In the genomic region with DNA sequence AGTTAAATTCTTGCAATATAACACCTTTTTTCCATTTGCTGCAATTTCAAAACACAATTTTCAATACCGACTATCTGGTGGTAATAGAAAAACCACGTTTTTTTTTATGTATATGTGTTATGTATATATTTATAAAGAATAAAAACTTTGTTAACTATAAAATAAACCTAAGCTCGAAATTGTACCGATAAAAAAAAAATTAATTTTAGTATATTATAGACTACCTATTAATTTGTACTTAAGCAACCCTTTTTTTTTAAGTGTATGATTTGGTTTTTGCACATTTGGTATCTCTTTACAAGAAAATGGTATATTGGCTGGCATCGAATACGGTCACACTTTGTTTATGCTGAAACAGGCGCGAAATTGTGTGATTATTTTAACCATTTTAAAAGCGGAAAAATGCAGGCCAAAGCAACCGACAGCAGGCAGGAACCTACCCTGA, we compare ENCODE assay signal across 1 fruit fly cellular context.
TF ChIP-seq lines count a peak whose summit lies in the region.

A gene (plus strand): TSS at position 334 of the 445 bp plus-strand sequence.

TF ChIP-seq in whole organism, embryonic, 481 proteins besides CTCF, POLR2A, EP300 and RAD21 (continued from another document):
- no peak for TF ChIP-seq vfl (GFP tag; optimal IDR thresholded peaks at IDR 0.05; lab: Kevin White, UChicago)
- TF ChIP-seq dan (GFP tag; IDR thresholded peaks at IDR 0.05; lab: Robert Waterston, UW): no peak
- no peak for TF ChIP-seq CG1832 (GFP tag; optimal IDR thresholded peaks at IDR 0.05; lab: Kevin White, UChicago)
- peak; percentile 8 for TF ChIP-seq Sry-δ (GFP tag; optimal IDR thresholded peaks at IDR 0.05; lab: Kevin White, UChicago)
- TF ChIP-seq Ravus (GFP tag; IDR thresholded peaks at IDR 0.05; lab: Robert Waterston, UW): peak; percentile 18
- TF ChIP-seq Dll (GFP tag; IDR thresholded peaks at IDR 0.05; lab: Robert Waterston, UW; ENCODE audit: partially characterized antibody): no peak
- TF ChIP-seq cas (GFP tag; IDR thresholded peaks at IDR 0.05; lab: Robert Waterston, UW): peak; percentile 77; the same call in 1 of the 2 replicates
- no peak for TF ChIP-seq pho (GFP tag; optimal IDR thresholded peaks at IDR 0.05; lab: Kevin White, UChicago)
- TF ChIP-seq CG32772 (GFP tag; IDR thresholded peaks at IDR 0.05; lab: Robert Waterston, UW): peak; percentile 74
- TF ChIP-seq CG12744 (GFP tag; optimal IDR thresholded peaks at IDR 0.05; lab: Kevin White, UChicago): no peak
- peak; percentile 73; the same call in 2 of the 3 replicates for TF ChIP-seq B-H1 (GFP tag; IDR thresholded peaks at IDR 0.05; lab: Robert Waterston, UW)
- no peak for TF ChIP-seq CG2129 (GFP tag; IDR thresholded peaks at IDR 0.05; lab: Robert Waterston, UW; ENCODE audit: partially characterized antibody)
- TF ChIP-seq Hr39 (optimal IDR thresholded peaks at IDR 0.05; lab: Kevin White, UChicago): no peak
- no peak for TF ChIP-seq ftz-f1 (GFP tag; optimal IDR thresholded peaks at IDR 0.05; lab: Kevin White, UChicago)
- TF ChIP-seq CG6854 (GFP tag; optimal IDR thresholded peaks at IDR 0.05; lab: Kevin White, UChicago): peak; percentile 60
- no peak for TF ChIP-seq usp (GFP tag; optimal IDR thresholded peaks at IDR 0.05; lab: Kevin White, UChicago)
- no peak for TF ChIP-seq CG11560 (tag; IDR thresholded peaks at IDR 0.05; lab: Robert Waterston, UW)
- TF ChIP-seq CG7928 (GFP tag; optimal IDR thresholded peaks at IDR 0.05; lab: Kevin White, UChicago): no peak
- peak; percentile 85 for TF ChIP-seq CG17359 (tag; optimal IDR thresholded peaks at IDR 0.05; lab: Kevin White, UChicago)
- TF ChIP-seq NfI (GFP tag; optimal IDR thresholded peaks at IDR 0.05; lab: Kevin White, UChicago): peak; percentile 44
- 0 out of 2 replicates have a peak, but pooled peaks have one; percentile 16 for TF ChIP-seq toy (GFP tag; IDR thresholded peaks at IDR 0.05; lab: Robert Waterston, UW)
- no peak for TF ChIP-seq Mad (GFP tag; optimal IDR thresholded peaks at IDR 0.05; lab: Kevin White, UChicago)
- peak; percentile 93 for TF ChIP-seq CG12391 (tag; optimal IDR thresholded peaks at IDR 0.05; lab: Kevin White, UChicago)
- TF ChIP-seq CG12219 (GFP tag; optimal IDR thresholded peaks at IDR 0.05; lab: Kevin White, UChicago): peak; percentile 23
- TF ChIP-seq CG3065 (GFP tag; optimal IDR thresholded peaks at IDR 0.05; lab: Kevin White, UChicago): peak; percentile 11
- peak; percentile 70 for TF ChIP-seq CG12155 (GFP tag; optimal IDR thresholded peaks at IDR 0.05; lab: Kevin White, UChicago)
- no peak for TF ChIP-seq CG4282 (GFP tag; optimal IDR thresholded peaks at IDR 0.05; lab: Kevin White, UChicago)
- peak; percentile 58 for TF ChIP-seq CG15011 (GFP tag; optimal IDR thresholded peaks at IDR 0.05; lab: Kevin White, UChicago)
- peak; percentile 57 for TF ChIP-seq CG3407 (GFP tag; optimal IDR thresholded peaks at IDR 0.05; lab: Kevin White, UChicago)
- TF ChIP-seq CG9817 (tag; optimal IDR thresholded peaks at IDR 0.05; lab: Kevin White, UChicago): peak; percentile 51
- TF ChIP-seq Dp (GFP tag; optimal IDR thresholded peaks at IDR 0.05; lab: Kevin White, UChicago): peak; percentile 79
- TF ChIP-seq Dek (tag; optimal IDR thresholded peaks at IDR 0.05; lab: Kevin White, UChicago): peak; percentile 91
- TF ChIP-seq CG32767 (GFP tag; IDR thresholded peaks at IDR 0.05; lab: Robert Waterston, UW): peak; percentile 70; the same call in 1 of the 2 replicates
- TF ChIP-seq salm (tag; optimal IDR thresholded peaks at IDR 0.05; lab: Kevin White, UChicago): peak; percentile 68
- TF ChIP-seq CG4328 (GFP tag; optimal IDR thresholded peaks at IDR 0.05; lab: Kevin White, UChicago): peak; percentile 31
- no peak for TF ChIP-seq CkIIα-i1 (GFP tag; IDR thresholded peaks at IDR 0.05; lab: Robert Waterston, UW)
- TF ChIP-seq Max (GFP tag; optimal IDR thresholded peaks at IDR 0.05; lab: Kevin White, UChicago): peak; percentile 20
- TF ChIP-seq Sry-β (GFP tag; optimal IDR thresholded peaks at IDR 0.05; lab: Kevin White, UChicago): peak; percentile 31
- no peak for TF ChIP-seq CG16813 (GFP tag; IDR thresholded peaks at IDR 0.05; lab: Robert Waterston, UW; ENCODE audit: partially characterized antibody)
- TF ChIP-seq Ssrp (tag; optimal IDR thresholded peaks at IDR 0.05; lab: Kevin White, UChicago): peak; percentile 81
- TF ChIP-seq CG17186 (GFP tag; optimal IDR thresholded peaks at IDR 0.05; lab: Kevin White, UChicago): no peak
- TF ChIP-seq CG34376 (GFP tag; optimal IDR thresholded peaks at IDR 0.05; lab: Kevin White, UChicago): peak; percentile 17
- no peak for TF ChIP-seq CG8089 (GFP tag; optimal IDR thresholded peaks at IDR 0.05; lab: Kevin White, UChicago)
- TF ChIP-seq CG14710 (tag; optimal IDR thresholded peaks at IDR 0.05; lab: Kevin White, UChicago): peak; percentile 87
- TF ChIP-seq dpn (GFP tag; optimal IDR thresholded peaks at IDR 0.05; lab: Kevin White, UChicago): peak; percentile 41 to 74
- no peak for TF ChIP-seq CG13287 (GFP tag; IDR thresholded peaks at IDR 0.05; lab: Robert Waterston, UW; ENCODE audit: partially characterized antibody)
- no peak for TF ChIP-seq Lim3 (GFP tag; IDR thresholded peaks at IDR 0.05; lab: Robert Waterston, UW)
- TF ChIP-seq Usf (GFP tag; optimal IDR thresholded peaks at IDR 0.05; lab: Kevin White, UChicago): no peak
- no peak for TF ChIP-seq ash1 (GFP tag; optimal IDR thresholded peaks at IDR 0.05; lab: Kevin White, UChicago)
- no peak for TF ChIP-seq CG14860 (GFP tag; IDR thresholded peaks at IDR 0.05; lab: Robert Waterston, UW; ENCODE audit: partially characterized antibody)
- TF ChIP-seq Optix (GFP tag; IDR thresholded peaks at IDR 0.05; lab: Robert Waterston, UW): no peak
- peak; percentile 47 for TF ChIP-seq bab2 (GFP tag; optimal IDR thresholded peaks at IDR 0.05; lab: Kevin White, UChicago)
- peak; percentile 23 for TF ChIP-seq kah (GFP tag; optimal IDR thresholded peaks at IDR 0.05; lab: Kevin White, UChicago)
- no peak for TF ChIP-seq da (GFP tag; optimal IDR thresholded peaks at IDR 0.05; lab: Kevin White, UChicago)
- TF ChIP-seq CG16863 (GFP tag; optimal IDR thresholded peaks at IDR 0.05; lab: Kevin White, UChicago): no peak
- TF ChIP-seq CG4854 (GFP tag; optimal IDR thresholded peaks at IDR 0.05; lab: Kevin White, UChicago): peak; percentile 9
- no peak for TF ChIP-seq Dref (GFP tag; IDR thresholded peaks at IDR 0.05; lab: Robert Waterston, UW)
- peak in 1 of 3 experiments; percentile 10 for TF ChIP-seq Stat92E (GFP tag; optimal IDR thresholded peaks at IDR 0.05; lab: Kevin White, UChicago)
- TF ChIP-seq CG7556 (GFP tag; optimal IDR thresholded peaks at IDR 0.05; lab: Kevin White, UChicago): peak; percentile 80
- no peak for TF ChIP-seq unc-4 (GFP tag; IDR thresholded peaks at IDR 0.05; lab: Robert Waterston, UW; ENCODE audit: partially characterized antibody)
- no peak for TF ChIP-seq repo (GFP tag; optimal IDR thresholded peaks at IDR 0.05; lab: Kevin White, UChicago)
- peak; percentile 5 for TF ChIP-seq pum (GFP tag; optimal IDR thresholded peaks at IDR 0.05; lab: Kevin White, UChicago)
- TF ChIP-seq CG10565 (GFP tag; optimal IDR thresholded peaks at IDR 0.05; lab: Kevin White, UChicago): no peak
- TF ChIP-seq nerfin-2 (GFP tag; IDR thresholded peaks at IDR 0.05; lab: Robert Waterston, UW; ENCODE audit: partially characterized antibody): no peak
- TF ChIP-seq CG18764 (GFP tag; optimal IDR thresholded peaks at IDR 0.05; lab: Kevin White, UChicago): peak; percentile 65
- peak; percentile 86 for TF ChIP-seq CG13424 (tag; optimal IDR thresholded peaks at IDR 0.05; lab: Kevin White, UChicago)
- TF ChIP-seq wek (GFP tag; optimal IDR thresholded peaks at IDR 0.05; lab: Kevin White, UChicago): no peak
- no peak for TF ChIP-seq disco-r (GFP tag; optimal IDR thresholded peaks at IDR 0.05; lab: Kevin White, UChicago)
- peak; percentile 70 for TF ChIP-seq nerfin-1 (tag; optimal IDR thresholded peaks at IDR 0.05; lab: Kevin White, UChicago)
- no peak for TF ChIP-seq lbe (GFP tag; optimal IDR thresholded peaks at IDR 0.05; lab: Kevin White, UChicago)
- TF ChIP-seq insv (GFP tag; optimal IDR thresholded peaks at IDR 0.05; lab: Kevin White, UChicago): no peak
- TF ChIP-seq CG9215 (GFP tag; IDR thresholded peaks at IDR 0.05; lab: Robert Waterston, UW): peak; percentile 57
- peak; percentile 59 for TF ChIP-seq caup (GFP tag; optimal IDR thresholded peaks at IDR 0.05; lab: Kevin White, UChicago; ENCODE audit: severe bottlenecking)
- TF ChIP-seq Gug (GFP tag; IDR thresholded peaks at IDR 0.05; lab: Robert Waterston, UW): no peak
- no peak for TF ChIP-seq hbn (GFP tag; IDR thresholded peaks at IDR 0.05; lab: Robert Waterston, UW; ENCODE audit: partially characterized antibody)
- TF ChIP-seq Adf1 (GFP tag; IDR thresholded peaks at IDR 0.05; lab: Robert Waterston, UW): peak; percentile 32
- peak; percentile 31 for TF ChIP-seq CG16815 (GFP tag; optimal IDR thresholded peaks at IDR 0.05; lab: Kevin White, UChicago)
- TF ChIP-seq CG10267 (tag; optimal IDR thresholded peaks at IDR 0.05; lab: Kevin White, UChicago): peak; percentile 83
- TF ChIP-seq dmrt11E (tag; optimal IDR thresholded peaks at IDR 0.05; lab: Kevin White, UChicago): peak; percentile 74
- TF ChIP-seq Elba2 (GFP tag; optimal IDR thresholded peaks at IDR 0.05; lab: Kevin White, UChicago): no peak
- TF ChIP-seq CG6175 (GFP tag; IDR thresholded peaks at IDR 0.05; lab: Robert Waterston, UW): no peak
- peak; percentile 78 for TF ChIP-seq so (GFP tag; IDR thresholded peaks at IDR 0.05; lab: Robert Waterston, UW)
- no peak for TF ChIP-seq CG9876 (GFP tag; optimal IDR thresholded peaks at IDR 0.05; lab: Kevin White, UChicago)
- TF ChIP-seq CG13624 (GFP tag; optimal IDR thresholded peaks at IDR 0.05; lab: Kevin White, UChicago): peak; percentile 5
- peak; percentile 85 for TF ChIP-seq E2f2 (GFP tag; IDR thresholded peaks at IDR 0.05; lab: Robert Waterston, UW)
- no peak for TF ChIP-seq corto (GFP tag; optimal IDR thresholded peaks at IDR 0.05; lab: Kevin White, UChicago)
- no peak for TF ChIP-seq dati (GFP tag; IDR thresholded peaks at IDR 0.05; lab: Robert Waterston, UW)
- no peak for TF ChIP-seq tx (GFP tag; optimal IDR thresholded peaks at IDR 0.05; lab: Kevin White, UChicago)
- TF ChIP-seq Myb (GFP tag; optimal IDR thresholded peaks at IDR 0.05; lab: Kevin White, UChicago): no peak
- peak; percentile 64 for TF ChIP-seq CG7372 (GFP tag; IDR thresholded peaks at IDR 0.05; lab: Robert Waterston, UW)
- TF ChIP-seq Drgx (GFP tag; IDR thresholded peaks at IDR 0.05; lab: Robert Waterston, UW): peak; percentile 65
- no peak for TF ChIP-seq TFAM (GFP tag; optimal IDR thresholded peaks at IDR 0.05; lab: Kevin White, UChicago)
- no peak for TF ChIP-seq NK7.1 (GFP tag; optimal IDR thresholded peaks at IDR 0.05; lab: Kevin White, UChicago)
- peak; percentile 74 for TF ChIP-seq Nf-YC (tag; optimal IDR thresholded peaks at IDR 0.05; lab: Kevin White, UChicago)
- no peak for TF ChIP-seq danr (GFP tag; IDR thresholded peaks at IDR 0.05; lab: Robert Waterston, UW)
- peak; percentile 57 for TF ChIP-seq CG8290 (GFP tag; optimal IDR thresholded peaks at IDR 0.05; lab: Kevin White, UChicago)
- TF ChIP-seq CG8290 (tag; optimal IDR thresholded peaks at IDR 0.05; lab: Kevin White, UChicago): peak in 1 of 2 experiments; percentile 43
- no peak for TF ChIP-seq Ets65A (GFP tag; lab: Kevin White, UChicago)
- peak; percentile 49; the same call in 1 of the 3 replicates for TF ChIP-seq H15 (GFP tag; IDR thresholded peaks at IDR 0.05; lab: Robert Waterston, UW)
- TF ChIP-seq Sox102F (GFP tag; optimal IDR thresholded peaks at IDR 0.05; lab: Kevin White, UChicago): peak; percentile 89
- no peak for TF ChIP-seq Opbp (GFP tag; IDR thresholded peaks at IDR 0.05; lab: Robert Waterston, UW; ENCODE audit: partially characterized antibody)
- TF ChIP-seq HHEX (GFP tag; optimal IDR thresholded peaks at IDR 0.05; lab: Kevin White, UChicago): peak; percentile 25
- peak; percentile 81 for TF ChIP-seq CG4424 (GFP tag; optimal IDR thresholded peaks at IDR 0.05; lab: Kevin White, UChicago)
- TF ChIP-seq oc (tag; optimal IDR thresholded peaks at IDR 0.05; lab: Kevin White, UChicago): peak; percentile 60
- no peak for TF ChIP-seq shn (GFP tag; optimal IDR thresholded peaks at IDR 0.05; lab: Kevin White, UChicago)
- peak; percentile 81 for TF ChIP-seq ara (GFP tag; IDR thresholded peaks at IDR 0.05; lab: Robert Waterston, UW)
- TF ChIP-seq Antp (GFP tag; optimal IDR thresholded peaks at IDR 0.05; lab: Kevin White, UChicago): no peak
- peak; percentile 38 for TF ChIP-seq CG5245 (GFP tag; optimal IDR thresholded peaks at IDR 0.05; lab: Kevin White, UChicago)
- TF ChIP-seq CG1233 (GFP tag; optimal IDR thresholded peaks at IDR 0.05; lab: Kevin White, UChicago): no peak
- TF ChIP-seq Dbx (GFP tag; IDR thresholded peaks at IDR 0.05; lab: Robert Waterston, UW): peak; percentile 80
- TF ChIP-seq Chrac-16 (GFP tag; optimal IDR thresholded peaks at IDR 0.05; lab: Kevin White, UChicago): peak; percentile 60
- TF ChIP-seq CG1529 (GFP tag; optimal IDR thresholded peaks at IDR 0.05; lab: Kevin White, UChicago): peak; percentile 20
- no peak for TF ChIP-seq CHES-1-like (GFP tag; optimal IDR thresholded peaks at IDR 0.05; lab: Kevin White, UChicago)
- TF ChIP-seq prd (optimal IDR thresholded peaks at IDR 0.05; lab: Kevin White, UChicago): no peak
- TF ChIP-seq prd (GFP tag; IDR thresholded peaks at IDR 0.05; lab: Robert Waterston, UW): peak; percentile 80
- no peak for TF ChIP-seq ro (GFP tag; IDR thresholded peaks at IDR 0.05; lab: Robert Waterston, UW)
- TF ChIP-seq gro (GFP tag; optimal IDR thresholded peaks at IDR 0.05; lab: Kevin White, UChicago): peak; percentile 49
- TF ChIP-seq Bdp1 (GFP tag; optimal IDR thresholded peaks at IDR 0.05; lab: Kevin White, UChicago): no peak
- peak; percentile 49 for TF ChIP-seq wor (GFP tag; IDR thresholded peaks at IDR 0.05; lab: Robert Waterston, UW)
- TF ChIP-seq CG10321 (GFP tag; IDR thresholded peaks at IDR 0.05; lab: Robert Waterston, UW): 0 out of 2 replicates have a peak, but pooled peaks have one; percentile 10
- TF ChIP-seq Aef1 (GFP tag; IDR thresholded peaks at IDR 0.05; lab: Robert Waterston, UW): peak; percentile 72
- peak; percentile 91 for TF ChIP-seq PHDP (tag; optimal IDR thresholded peaks at IDR 0.05; lab: Kevin White, UChicago)
- TF ChIP-seq fd64A (GFP tag; optimal IDR thresholded peaks at IDR 0.05; lab: Kevin White, UChicago): no peak
- TF ChIP-seq gem (tag; optimal IDR thresholded peaks at IDR 0.05; lab: Kevin White, UChicago): peak; percentile 94
